Worm (Caenorhabditis elegans) whole organism, mixed stage, embryonic: ENCODE results near the gene cec-6.

Source experiments
- bed-3 ChIP-seq: fragments of 200-800 bp; sonication (Bioruptor generic); optimal IDR thresholded peaks from 3 replicates; lab custom pipeline; 2018; ENCODE audit warnings: mild to moderate bottlenecking, missing genetic modification characterization, moderate library complexity, missing compliant biosample characterization
- blmp-1 ChIP-seq: fragments of 150-350 bp; optimal IDR thresholded peaks from 2 replicates; lab custom pipeline; 2014; ENCODE audit warnings: missing biosample characterization, missing genetic modification characterization
- ceh-39 ChIP-seq: fragments of 150-350 bp; optimal IDR thresholded peaks from 2 replicates; lab custom pipeline; 2014; ENCODE audit warnings: missing biosample characterization, missing genetic modification characterization
- ceh-43 ChIP-seq: fragments of 200-800 bp; sonication (Bioruptor generic); optimal IDR thresholded peaks from 2 replicates; lab custom pipeline; 2018; ENCODE audit warnings: mild to moderate bottlenecking, missing genetic modification characterization, moderate library complexity, missing compliant biosample characterization
- ceh-83 ChIP-seq: fragments of 200-800 bp; sonication (Bioruptor generic); optimal IDR thresholded peaks from 2 replicates; lab custom pipeline; 2018; ENCODE audit warnings: mild to moderate bottlenecking, missing genetic modification characterization, missing compliant biosample characterization
- ces-1 ChIP-seq: fragments of 150-350 bp; optimal IDR thresholded peaks from 2 replicates; lab custom pipeline; 2014; ENCODE audit warnings: missing biosample characterization, missing genetic modification reagents, missing genetic modification characterization
- cnd-1 ChIP-seq: fragments of 200-800 bp; sonication (Bioruptor generic); optimal IDR thresholded peaks from 2 replicates; lab custom pipeline; 2018; ENCODE audit warnings: mild to moderate bottlenecking, missing genetic modification characterization, missing compliant biosample characterization
- elt-1 ChIP-seq: sonication (generic microtip); optimal IDR thresholded peaks from 2 replicates; lab custom pipeline; 2017; ENCODE audit warnings: missing genetic modification characterization, mild to moderate bottlenecking, missing compliant biosample characterization, antibody characterized with exemption, moderate library complexity, borderline replicate concordance; ENCODE audit not compliant: insufficient read depth
- flh-1 ChIP-seq: fragments of 200-800 bp; sonication (Bioruptor generic); optimal IDR thresholded peaks from 2 replicates; lab custom pipeline; 2018; ENCODE audit warnings: mild to moderate bottlenecking, missing genetic modification characterization, moderate library complexity, missing compliant biosample characterization
- ham-2 ChIP-seq: fragments of 200-800 bp; sonication (Bioruptor generic); optimal IDR thresholded peaks from 2 replicates; lab custom pipeline; 2018; ENCODE audit warnings: mild to moderate bottlenecking, missing genetic modification characterization, missing compliant biosample characterization
- hlh-1 ChIP-seq: fragments of 150-350 bp; optimal IDR thresholded peaks from 2 replicates; lab custom pipeline; 2014; ENCODE audit warnings: missing biosample characterization, missing genetic modification reagents, missing genetic modification characterization
- lin-13 ChIP-seq: fragments of 150-350 bp; optimal IDR thresholded peaks from 2 replicates; lab custom pipeline; 2014; ENCODE audit warnings: missing biosample characterization, missing genetic modification characterization
- lin-32 ChIP-seq: fragments of 200-800 bp; sonication (Bioruptor generic); optimal IDR thresholded peaks from 2 replicates; lab custom pipeline; 2018; ENCODE audit warnings: mild to moderate bottlenecking, missing genetic modification characterization, missing compliant biosample characterization
- lsy-2 ChIP-seq: fragments of 150-350 bp; optimal IDR thresholded peaks from 2 replicates; lab custom pipeline; 2014; ENCODE audit warnings: missing biosample characterization, missing genetic modification characterization
- mab-5 ChIP-seq: fragments of 150-350 bp; optimal IDR thresholded peaks from 2 replicates; lab custom pipeline; 2014; ENCODE audit warnings: missing biosample characterization, missing genetic modification characterization
- mep-1 ChIP-seq: fragments of 150-350 bp; optimal IDR thresholded peaks from 2 replicates; lab custom pipeline; 2017; ENCODE audit warnings: missing biosample characterization, missing genetic modification reagents, missing genetic modification characterization, inconsistent platforms
- mls-2 ChIP-seq: sonication (generic microtip); optimal IDR thresholded peaks from 2 replicates; lab custom pipeline; 2016; ENCODE audit warnings: mild to moderate bottlenecking, missing genetic modification characterization, moderate library complexity, missing compliant biosample characterization
- nhr-12 ChIP-seq: fragments of 150-350 bp; optimal IDR thresholded peaks from 2 replicates; lab custom pipeline; 2014; ENCODE audit warnings: missing biosample characterization, missing genetic modification characterization
- nhr-2 ChIP-seq: fragments of 150-350 bp; optimal IDR thresholded peaks from 2 replicates; lab custom pipeline; 2014; ENCODE audit warnings: missing biosample characterization, missing genetic modification characterization
- nhr-28 ChIP-seq: fragments of 150-350 bp; optimal IDR thresholded peaks from 2 replicates; lab custom pipeline; 2014; ENCODE audit warnings: missing biosample characterization, missing genetic modification characterization
- pha-4 ChIP-seq: fragments of 150-350 bp; optimal IDR thresholded peaks from 2 replicates; lab custom pipeline; 2018; ENCODE audit warnings: missing biosample characterization, missing genetic modification reagents, missing genetic modification characterization
- sem-2 ChIP-seq: fragments of 200-800 bp; sonication (Bioruptor generic); optimal IDR thresholded peaks from 2 replicates; lab custom pipeline; 2018; ENCODE audit warnings: mild to moderate bottlenecking, missing genetic modification characterization, missing compliant biosample characterization
- snpc-4 ChIP-seq: fragments of 150-350 bp; optimal IDR thresholded peaks from 2 replicates; lab custom pipeline; 2014; ENCODE audit warnings: missing biosample characterization, missing genetic modification characterization
- sptf-1 ChIP-seq: sonication (generic microtip); optimal IDR thresholded peaks from 2 replicates; lab custom pipeline; 2017; ENCODE audit warnings: mild to moderate bottlenecking, missing genetic modification characterization, moderate library complexity, missing compliant biosample characterization
- tbx-8 ChIP-seq: fragments of 200-800 bp; sonication (Bioruptor generic); optimal IDR thresholded peaks from 2 replicates; lab custom pipeline; 2018; ENCODE audit warnings: mild to moderate bottlenecking, missing genetic modification characterization, moderate library complexity, missing compliant biosample characterization
- unc-39 ChIP-seq: fragments of 150-350 bp; optimal IDR thresholded peaks from 2 replicates; lab custom pipeline; 2014; ENCODE audit warnings: missing biosample characterization, missing genetic modification characterization
- zip-8 ChIP-seq: fragments of 150-350 bp; optimal IDR thresholded peaks from 2 replicates; lab custom pipeline; 2014; ENCODE audit warnings: missing biosample characterization, missing genetic modification characterization
- ztf-11 ChIP-seq: fragments of 150-350 bp; optimal IDR thresholded peaks from 2 replicates; lab custom pipeline; 2014; ENCODE audit warnings: missing biosample characterization, missing genetic modification characterization

Gene cec-6

DNA sequence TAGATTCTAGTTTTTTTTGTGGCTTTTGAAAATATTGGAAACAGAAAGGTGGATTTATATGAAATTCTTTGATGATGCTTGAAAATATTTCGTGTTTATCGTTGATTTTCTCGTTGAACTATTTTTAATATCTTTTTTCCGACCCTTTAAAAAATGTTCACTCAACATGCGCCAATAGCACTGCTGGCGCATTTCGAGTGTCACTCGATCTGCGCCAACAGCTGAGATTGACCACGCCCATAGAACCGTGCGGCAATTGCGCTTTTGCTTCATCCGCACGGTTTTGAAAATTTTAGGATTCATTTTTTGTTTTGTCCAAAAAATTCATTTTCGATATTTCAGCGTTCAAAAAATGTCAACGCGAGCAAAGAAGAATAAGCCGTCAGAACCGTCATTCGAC lies 3.4 kb upstream of the cec-6 start, which contains the start of gene tebp-2:
TSS of gene tebp-2 (plus strand) at position 343 of the 400 bp plus-strand sequence.
- no peak for TF ChIP-seq sem-2 (GFP tag; lab: Kevin White, UChicago)
- TF ChIP-seq ceh-83: no peak
- TF ChIP-seq lsy-2 (tag; lab: Kevin White, UChicago): no peak
- no peak for TF ChIP-seq ztf-11
- no peak for TF ChIP-seq lin-32 (GFP tag; lab: Kevin White, UChicago)
- TF ChIP-seq snpc-4 (tag; lab: Kevin White, UChicago): no peak
- no peak for TF ChIP-seq nhr-12 (tag; lab: Kevin White, UChicago)

DNA sequence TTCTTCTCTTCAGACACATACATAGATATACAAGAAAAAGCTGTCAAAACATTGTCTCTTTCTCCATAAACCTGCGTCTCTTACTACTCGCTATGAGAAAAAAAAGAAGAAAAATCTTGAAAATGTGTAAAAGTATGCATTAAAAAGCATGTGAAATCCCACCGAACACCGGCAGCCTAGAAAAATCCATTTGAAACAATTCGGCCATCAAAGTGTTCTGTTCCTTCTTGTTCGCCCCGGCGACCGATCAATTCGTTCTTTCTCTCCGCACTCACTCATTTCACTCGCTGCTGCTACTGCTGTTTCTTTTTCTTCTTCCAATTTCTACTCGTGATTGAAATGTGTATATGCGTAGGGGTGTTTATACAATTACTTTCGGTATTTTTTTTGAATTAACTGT lies 4.2 kb downstream of the cec-6 start:
- no peak for TF ChIP-seq ces-1 (GFP tag; lab: Kevin White, UChicago)
- peak; percentile 2 for TF ChIP-seq mep-1 (tag; lab: Kevin White, UChicago)
- TF ChIP-seq sptf-1: peak; percentile 1

DNA sequence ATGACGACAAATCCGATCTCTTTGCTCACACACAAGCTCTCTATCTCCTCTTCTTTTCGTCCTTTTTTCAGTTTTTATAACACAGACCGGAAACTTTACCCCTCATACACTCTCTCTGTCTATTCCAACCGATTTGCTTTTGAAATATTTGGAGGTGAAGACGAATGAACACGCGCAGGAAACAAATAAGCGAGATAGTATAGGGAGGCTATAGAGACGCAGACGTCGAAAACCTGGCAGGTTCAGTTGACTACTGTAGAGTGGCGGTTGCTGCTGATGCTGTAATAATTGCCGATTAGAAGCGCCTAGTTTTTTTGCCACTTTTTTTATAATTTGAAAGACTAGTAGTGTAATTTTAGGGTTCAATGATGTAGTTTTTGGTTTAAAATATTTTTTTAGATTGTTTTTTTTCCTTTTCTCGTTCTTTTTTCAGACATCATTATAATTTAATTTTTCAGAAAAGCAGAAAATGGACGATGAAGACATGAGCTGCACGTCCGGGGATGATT lies 6.1 kb downstream of the cec-6 start, which contains the start of gene ari-2:
TSS of gene ari-2 (plus strand) at position 459 of the 509 bp plus-strand sequence.
- TF ChIP-seq hlh-1 (tag; lab: Kevin White, UChicago) (no peak), lsy-2 (tag; lab: Kevin White, UChicago) (peak; percentile 12)

DNA sequence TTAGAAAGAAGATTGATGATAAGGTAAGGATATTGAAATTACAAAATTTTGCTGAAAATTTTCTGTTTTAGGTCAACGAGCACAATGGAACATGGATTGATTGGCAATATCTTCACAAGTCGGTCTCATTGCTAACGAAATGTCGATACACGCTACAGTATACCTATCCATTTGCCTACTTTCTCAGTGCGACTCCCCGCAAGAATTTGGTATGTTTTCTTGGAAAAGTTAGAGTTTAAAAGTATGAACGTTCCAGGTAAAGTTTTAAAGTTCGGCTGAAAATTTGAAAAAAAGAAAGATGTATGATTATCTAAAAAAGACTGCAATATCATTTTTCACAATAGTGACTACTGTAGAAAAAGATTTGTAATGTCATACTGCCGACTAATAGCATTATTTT lies 9.5 kb downstream of the cec-6 start:
- TF ChIP-seq ceh-83 (no peak), nhr-2 (tag; lab: Kevin White, UChicago) (no peak), ham-2 (GFP tag; lab: Kevin White, UChicago) (no peak), pha-4 (tag; lab: Kevin White, UChicago) (no peak)

DNA sequence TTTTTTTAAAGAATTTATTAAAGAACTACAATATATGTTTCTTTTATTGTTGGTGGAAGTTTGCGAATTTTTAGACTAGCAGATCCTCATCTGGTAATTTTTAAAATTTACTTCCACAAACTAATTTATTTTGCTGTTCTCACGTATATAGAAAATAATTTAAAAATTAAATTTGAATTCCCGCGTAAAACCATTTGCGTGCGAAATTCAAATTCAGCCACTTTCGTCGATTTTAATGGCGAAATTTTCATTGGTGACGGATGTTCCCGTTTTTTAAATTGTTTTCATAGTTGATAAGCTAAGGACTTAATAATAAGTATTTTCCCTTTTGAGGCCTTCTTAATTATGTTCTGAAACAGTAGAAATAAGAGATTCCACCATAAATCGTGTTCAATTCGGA lies 16.4 kb downstream of the cec-6 start:
- no peak for TF ChIP-seq bed-3 (GFP tag; lab: Kevin White, UChicago)
- TF ChIP-seq lin-32 (GFP tag; lab: Kevin White, UChicago): no peak
- no peak for TF ChIP-seq nhr-2 (tag; lab: Kevin White, UChicago)
- TF ChIP-seq lsy-2 (tag; lab: Kevin White, UChicago): no peak
- no peak for TF ChIP-seq ces-1 (GFP tag; lab: Kevin White, UChicago)
- no peak for TF ChIP-seq mls-2
- TF ChIP-seq nhr-28 (tag; lab: Kevin White, UChicago): no peak
- TF ChIP-seq, all 35 proteins: peak for 0

DNA sequence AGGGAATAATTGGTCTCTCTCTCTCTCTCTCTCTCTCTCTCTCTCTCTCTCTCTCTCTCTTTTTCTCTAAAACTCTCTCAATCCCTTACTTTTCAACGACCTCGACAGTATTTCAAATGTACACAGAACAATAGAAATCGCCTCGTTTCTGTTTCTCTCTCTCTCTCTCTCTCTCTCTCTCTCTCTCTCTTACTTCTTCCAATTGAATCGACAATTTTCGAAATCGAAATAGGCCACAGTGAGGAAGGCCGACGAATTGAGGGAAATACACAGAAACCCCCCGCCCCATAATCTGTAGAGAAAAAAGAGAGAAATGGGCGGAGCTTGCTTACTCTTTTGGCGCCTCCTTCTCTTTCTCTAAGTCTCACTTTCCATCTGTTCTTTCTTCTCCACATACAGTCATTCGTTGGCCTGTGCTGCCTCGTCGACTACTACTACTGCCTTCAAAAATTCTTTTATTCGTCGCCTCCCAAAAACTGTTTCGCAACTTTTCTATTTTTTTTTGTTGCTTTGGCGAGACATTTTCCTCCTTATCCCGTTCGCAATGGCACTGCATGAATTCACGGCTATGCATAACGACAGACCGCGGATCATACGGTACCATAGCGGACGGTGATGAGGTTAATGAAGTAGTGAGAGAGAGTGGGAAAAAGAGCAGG lies 17.0 kb downstream of the cec-6 start:
- TF ChIP-seq mab-5 (tag; lab: Kevin White, UChicago): no peak
- TF ChIP-seq blmp-1: no peak
- peak; percentile 10 for TF ChIP-seq ham-2 (GFP tag; lab: Kevin White, UChicago)
- peak; percentile 29 for TF ChIP-seq mls-2
- no peak for TF ChIP-seq elt-1
- TF ChIP-seq, all 35 proteins: peak for 2

DNA sequence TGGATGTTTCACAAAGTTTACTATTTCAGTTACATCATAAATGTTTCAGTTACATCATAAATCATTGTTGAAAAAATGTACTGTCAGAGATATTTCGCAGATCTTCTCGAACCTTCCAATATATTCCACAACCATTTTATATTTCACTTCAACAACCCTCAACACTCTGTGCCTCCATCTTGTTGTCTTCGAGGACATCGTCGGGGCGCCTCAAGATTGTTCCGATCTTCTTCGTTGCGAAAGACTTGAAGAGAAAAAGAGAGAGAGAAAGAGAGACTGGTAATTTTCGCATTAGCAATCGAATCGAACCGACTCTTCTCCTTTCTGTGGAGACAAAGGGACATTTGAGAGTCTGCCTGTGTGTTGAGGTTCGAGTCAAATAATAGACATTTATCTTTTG lies 18.6 kb downstream of the cec-6 start:
- TF ChIP-seq unc-39 (no peak), pha-4 (tag; lab: Kevin White, UChicago) (no peak), tbx-8 (no peak), flh-1 (GFP tag; lab: Kevin White, UChicago) (no peak), ceh-43 (GFP tag; lab: Kevin White, UChicago) (no peak)

DNA sequence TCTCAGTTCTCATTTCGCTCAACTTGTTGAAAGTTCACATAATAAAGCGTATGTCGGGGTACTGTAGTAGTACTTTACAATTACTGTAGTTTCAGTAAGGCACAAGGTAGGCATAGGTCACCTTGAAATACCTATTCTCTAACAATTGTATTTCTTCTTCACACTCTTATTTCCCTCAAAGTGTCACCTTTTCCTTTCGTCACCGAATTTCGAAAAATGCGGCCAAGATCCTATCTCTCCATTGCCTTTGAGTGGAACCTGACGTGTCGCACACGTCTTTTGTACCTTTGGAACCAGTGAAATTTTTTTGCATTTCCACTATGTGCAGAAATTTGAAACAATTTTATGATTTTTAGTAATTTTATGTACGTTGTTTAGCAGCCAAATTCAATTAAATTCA lies 19.6 kb downstream of the cec-6 start:
- TF ChIP-seq lin-13 (tag; lab: Kevin White, UChicago) (no peak), bed-3 (GFP tag; lab: Kevin White, UChicago) (no peak), snpc-4 (tag; lab: Kevin White, UChicago) (no peak), zip-8 (tag; lab: Kevin White, UChicago) (no peak), mep-1 (tag; lab: Kevin White, UChicago) (no peak), lin-32 (GFP tag; lab: Kevin White, UChicago) (no peak), cnd-1 (tag; lab: Kevin White, UChicago) (no peak), ham-2 (GFP tag; lab: Kevin White, UChicago) (no peak), lsy-2 (tag; lab: Kevin White, UChicago) (no peak), ceh-39 (tag; lab: Kevin White, UChicago) (no peak)
